Worm (Caenorhabditis elegans) whole organism, L3 larva: ENCODE measurements around the gene srw-77.

Experiments
- ama-1 ChIP-seq: fragments of 150-350 bp; optimal IDR thresholded peaks from 2 replicates; lab custom pipeline; 2018
- elt-1 ChIP-seq: fragments of 150-350 bp; optimal IDR thresholded peaks from 2 replicates; lab custom pipeline; 2014; ENCODE audit warnings: missing biosample characterization, missing genetic modification characterization
- ztf-11 ChIP-seq: fragments of 150-350 bp; optimal IDR thresholded peaks from 2 replicates; lab custom pipeline; 2014; ENCODE audit warnings: missing biosample characterization, missing genetic modification characterization

DNA sequence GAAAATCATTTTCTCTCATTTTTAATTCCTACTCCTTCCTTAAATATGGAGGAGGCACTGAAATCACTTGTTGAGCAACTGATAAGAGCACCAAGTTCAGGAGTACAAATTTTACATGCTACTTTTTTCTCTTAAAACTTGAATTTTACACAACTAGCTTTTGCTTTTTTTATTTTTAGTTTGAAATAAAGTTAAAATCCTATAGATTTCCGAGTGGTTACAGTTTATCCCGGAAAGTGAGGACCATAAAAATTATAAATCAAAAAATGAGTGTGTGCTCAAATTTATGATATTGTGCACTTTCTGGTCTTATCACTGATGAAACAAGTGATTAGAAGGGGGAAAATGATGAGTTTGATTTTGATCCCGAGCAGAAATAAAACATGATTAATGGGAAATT, 15.5 kb downstream of the srw-77 start, which contains the start of gene oac-53:
- TF ChIP-seq ama-1 (lab: Kevin White, UChicago): no peak
- no peak for TF ChIP-seq elt-1 (tag; lab: Kevin White, UChicago)
- no peak for TF ChIP-seq ztf-11 (tag; lab: Kevin White, UChicago)
